Fruit fly (Drosophila melanogaster): ENCODE results near the gene aurB.
A peak's percentile ranks its signal among the peaks of the same experiment; 100 is the strongest.

The aurB gene

dm6 chr2L:10822620-10823019 lies 35.3 kb downstream of the aurB start (continued):
- TF ChIP-seq CG17802 (tag; optimal IDR thresholded peaks at IDR 0.05) (no peak), cad (GFP tag; optimal IDR thresholded peaks at IDR 0.05) (no peak), CG2202 (tag; optimal IDR thresholded peaks at IDR 0.05) (no peak), croc (GFP tag; conservative IDR thresholded peaks at IDR 0.05) (no peak), hth (optimal IDR thresholded peaks at IDR 0.05) (no peak), hkb (optimal IDR thresholded peaks at IDR 0.05) (no peak), hkb (GFP tag; IDR thresholded peaks at IDR 0.05) (no peak), knrl (GFP tag; IDR thresholded peaks at IDR 0.05; ENCODE audit: partially characterized antibody) (no peak), Mes4 (GFP tag; optimal IDR thresholded peaks at IDR 0.05) (no peak), dati (GFP tag; IDR thresholded peaks at IDR 0.05) (no peak), Hmr (GFP tag; optimal IDR thresholded peaks at IDR 0.05) (peak; percentile 51), Bgb (GFP tag; IDR thresholded peaks at IDR 0.05; ENCODE audit: partially characterized antibody) (no peak), cato (GFP tag; optimal IDR thresholded peaks at IDR 0.05; ENCODE audit: borderline replicate concordance) (no peak), Eip74EF (GFP tag; optimal IDR thresholded peaks at IDR 0.05) (no peak), CG30431 (GFP tag; optimal IDR thresholded peaks at IDR 0.05) (no peak), CG6765 (GFP tag; optimal IDR thresholded peaks at IDR 0.05) (peak; percentile 5), CG18011 (GFP tag; optimal IDR thresholded peaks at IDR 0.05) (no peak), aop (GFP tag; IDR thresholded peaks at IDR 0.05) (no peak), lmd (GFP tag; IDR thresholded peaks at IDR 0.05) (no peak), ro (GFP tag; IDR thresholded peaks at IDR 0.05) (no peak), bsh (GFP tag; optimal IDR thresholded peaks at IDR 0.05) (no peak), PHDP (tag; optimal IDR thresholded peaks at IDR 0.05) (no peak), CG10209 (GFP tag; optimal IDR thresholded peaks at IDR 0.05) (peak; percentile 3), Oaz (GFP tag; IDR thresholded peaks at IDR 0.05) (no peak), Hey (tag; optimal IDR thresholded peaks at IDR 0.05) (no peak), sr (GFP tag; IDR thresholded peaks at IDR 0.05) (no peak), CG1792 (GFP tag; optimal IDR thresholded peaks at IDR 0.05) (no peak), Side (GFP tag; optimal IDR thresholded peaks at IDR 0.05) (no peak), ara (GFP tag; IDR thresholded peaks at IDR 0.05) (no peak), Fer3 (tag; optimal IDR thresholded peaks at IDR 0.05) (no peak), ash1 (GFP tag; optimal IDR thresholded peaks at IDR 0.05) (no peak), CG4282 (GFP tag; optimal IDR thresholded peaks at IDR 0.05) (no peak), Bteb2 (GFP tag; optimal IDR thresholded peaks at IDR 0.05) (no peak), CG17328 (GFP tag; IDR thresholded peaks at IDR 0.05) (no peak), Oli (tag; optimal IDR thresholded peaks at IDR 0.05) (no peak), Optix (GFP tag; IDR thresholded peaks at IDR 0.05) (no peak), BtbVII (GFP tag; optimal IDR thresholded peaks at IDR 0.05) (peak; percentile 3), esg (GFP tag; conservative IDR thresholded peaks at IDR 0.05) (no peak), z (GFP tag; IDR thresholded peaks at IDR 0.05) (no peak), CG33557 (GFP tag; optimal IDR thresholded peaks at IDR 0.05) (no peak), C15 (GFP tag; IDR thresholded peaks at IDR 0.05) (no peak), CG12104 (GFP tag; optimal IDR thresholded peaks at IDR 0.05) (no peak), row (GFP tag; IDR thresholded peaks at IDR 0.05) (no peak), CG17568 (GFP tag; optimal IDR thresholded peaks at IDR 0.05) (no peak), Bdp1 (GFP tag; optimal IDR thresholded peaks at IDR 0.05) (no peak), klu (GFP tag; IDR thresholded peaks at IDR 0.05) (no peak), CG16815 (GFP tag; optimal IDR thresholded peaks at IDR 0.05) (no peak), MBD-R2 (GFP tag; IDR thresholded peaks at IDR 0.05) (no peak), Blimp-1 (GFP tag; optimal IDR thresholded peaks at IDR 0.05) (no peak), CG16779 (GFP tag; IDR thresholded peaks at IDR 0.05) (no peak), CG15073 (GFP tag; optimal IDR thresholded peaks at IDR 0.05) (no peak), CG15011 (GFP tag; optimal IDR thresholded peaks at IDR 0.05) (peak; percentile 35), zf30C (GFP tag; optimal IDR thresholded peaks at IDR 0.05) (no peak)
